Fruit fly (Drosophila melanogaster) whole organism, embryonic: Measurements from ENCODE around the gene Him.

Experiments
- Abd-B ChIP-seq: fragments of 200-800 bp; sonication (Bioruptor generic); optimal IDR thresholded peaks from 2 replicates; lab custom pipeline; 2018; ENCODE audit warnings: missing biosample characterization, mild to moderate bottlenecking, missing genetic modification characterization, moderate library complexity
- B-H1 ChIP-seq: fragments of 200-800 bp; sonication (Bioruptor generic); IDR thresholded peaks from 3 replicates; pipeline ENCODE4 v1.3.6; 2022; ENCODE audit warnings: missing biosample characterization, missing genetic modification characterization
- C15 ChIP-seq: fragments of 200-800 bp; sonication (Bioruptor generic); IDR thresholded peaks from 3 replicates; pipeline ENCODE4 v1.3.6; 2022; ENCODE audit warnings: missing biosample characterization, missing genetic modification characterization
- CG12071 ChIP-seq: fragments of 200-800 bp; sonication (Bioruptor generic); optimal IDR thresholded peaks from 3 replicates; lab custom pipeline; 2018; ENCODE audit warnings: missing biosample characterization, mild to moderate bottlenecking, missing genetic modification characterization
- CG1233 ChIP-seq: fragments of 200-800 bp; sonication (Bioruptor generic); optimal IDR thresholded peaks from 4 replicates; lab custom pipeline; 2018; ENCODE audit warnings: missing biosample characterization, mild to moderate bottlenecking, missing genetic modification characterization
- CG12391 ChIP-seq: fragments of 200-800 bp; sonication (Bioruptor generic); optimal IDR thresholded peaks from 3 replicates; lab custom pipeline; 2018; ENCODE audit warnings: missing biosample characterization, mild to moderate bottlenecking, missing genetic modification characterization, moderate library complexity
- CG13894 ChIP-seq: fragments of 200-800 bp; sonication (Bioruptor generic); optimal IDR thresholded peaks from 3 replicates; lab custom pipeline; 2018; ENCODE audit warnings: missing biosample characterization, mild to moderate bottlenecking, missing genetic modification characterization, moderate library complexity
- CG14441 ChIP-seq: fragments of 200-800 bp; sonication (Bioruptor generic); IDR thresholded peaks from 2 replicates; pipeline ENCODE4 v1.3.6; 2022; ENCODE audit warnings: missing biosample characterization, missing genetic modification characterization
- CG17361 ChIP-seq: fragments of 200-800 bp; sonication (Bioruptor generic); IDR thresholded peaks from 3 replicates; pipeline ENCODE4 v1.3.6; 2022; ENCODE audit warnings: missing biosample characterization, missing genetic modification characterization
- CG18262 ChIP-seq: fragments of 200-800 bp; optimal IDR thresholded peaks from 3 replicates; lab custom pipeline; 2019; ENCODE audit warnings: missing biosample characterization, mild to moderate bottlenecking, missing genetic modification characterization, moderate library complexity
- CG1832 ChIP-seq: fragments of 200-800 bp; sonication (Bioruptor generic); optimal IDR thresholded peaks from 2 replicates; lab custom pipeline; 2017; ENCODE audit warnings: missing biosample characterization, mild to moderate bottlenecking, missing genetic modification characterization, inconsistent platforms
- CG2678 ChIP-seq: fragments of 200-800 bp; sonication (Bioruptor generic); optimal IDR thresholded peaks from 3 replicates; lab custom pipeline; 2019; ENCODE audit warnings: missing biosample characterization, mild to moderate bottlenecking, missing genetic modification characterization, moderate library complexity
- CG4360 ChIP-seq: fragments of 200-800 bp; sonication (Bioruptor generic); IDR thresholded peaks from 2 replicates; pipeline ENCODE4 v1.3.6; 2022; ENCODE audit warnings: missing biosample characterization, missing genetic modification characterization
- CG4617 ChIP-seq: fragments of 200-800 bp; sonication (Bioruptor generic); optimal IDR thresholded peaks from 3 replicates; lab custom pipeline; 2016; ENCODE audit warnings: missing biosample characterization, missing genetic modification characterization, borderline replicate concordance
- CG9215 ChIP-seq: fragments of 200-800 bp; sonication (Bioruptor generic); IDR thresholded peaks from 2 replicates; pipeline ENCODE4 v1.3.6; 2022; ENCODE audit warnings: missing biosample characterization, missing genetic modification characterization
- CG9932 ChIP-seq: fragments of 200-800 bp; sonication (Bioruptor generic); IDR thresholded peaks from 2 replicates; pipeline ENCODE4 v1.3.6; 2022; ENCODE audit warnings: missing biosample characterization, missing genetic modification characterization
- Camta ChIP-seq: fragments of 200-800 bp; sonication (Bioruptor generic); optimal IDR thresholded peaks from 2 replicates; lab custom pipeline; 2016; ENCODE audit warnings: missing biosample characterization, missing genetic modification characterization
- Chrac-16 ChIP-seq: fragments of 200-800 bp; sonication (Bioruptor generic); optimal IDR thresholded peaks from 3 replicates; lab custom pipeline; 2016; ENCODE audit warnings: missing biosample characterization, missing genetic modification characterization
- CkIIα-i1 ChIP-seq: fragments of 200-800 bp; sonication (Bioruptor generic); IDR thresholded peaks from 2 replicates; pipeline ENCODE4 v1.3.6; 2022; ENCODE audit warnings: missing biosample characterization, missing genetic modification characterization
- Dfd ChIP-seq, 2 experiments: fragments of >200 bp; optimal IDR thresholded peaks; 2 replicates each; lab custom pipeline; 2017; ENCODE audit warnings: missing biosample characterization in 2 of 2, missing genetic modification characterization in 2 of 2
- Gug ChIP-seq: fragments of 200-800 bp; sonication (Bioruptor generic); IDR thresholded peaks from 4 replicates; pipeline ENCODE4 v1.3.6; 2022; ENCODE audit warnings: missing biosample characterization, missing genetic modification characterization
- H15 ChIP-seq: fragments of 200-800 bp; sonication (Bioruptor generic); IDR thresholded peaks from 3 replicates; pipeline ENCODE4 v1.3.6; 2022; ENCODE audit warnings: missing biosample characterization, missing genetic modification characterization
- MTF-1 ChIP-seq: fragments of 200-800 bp; sonication (Bioruptor generic); optimal IDR thresholded peaks from 2 replicates; lab custom pipeline; 2018; ENCODE audit warnings: missing biosample characterization, mild to moderate bottlenecking, missing genetic modification characterization, borderline replicate concordance
- Med ChIP-seq: fragments of 200-800 bp; sonication (Bioruptor generic); peaks from one replicate; lab custom pipeline; 2016; ENCODE audit warnings: missing biosample characterization, missing genetic modification characterization, mild to moderate bottlenecking, inconsistent platforms, moderate library complexity
- Oli ChIP-seq: fragments of 200-800 bp; sonication (Bioruptor generic); optimal IDR thresholded peaks from 2 replicates; lab custom pipeline; 2018; ENCODE audit warnings: missing biosample characterization, mild to moderate bottlenecking, missing genetic modification characterization, moderate library complexity
- Opbp ChIP-seq: fragments of 200-800 bp; sonication (Bioruptor generic); IDR thresholded peaks from 3 replicates; pipeline ENCODE4 v1.3.6; 2022; ENCODE audit warnings: missing biosample characterization, missing genetic modification characterization; ENCODE audit not compliant: partially characterized antibody
- Ravus ChIP-seq: fragments of 200-800 bp; sonication (Bioruptor generic); IDR thresholded peaks from 2 replicates; pipeline ENCODE4 v1.3.6; 2022; ENCODE audit warnings: missing biosample characterization, missing genetic modification characterization
- Scr ChIP-seq: fragments of 200-800 bp; sonication (Bioruptor generic); IDR thresholded peaks from 2 replicates; pipeline ENCODE4 v1.3.6; 2022; ENCODE audit warnings: missing biosample characterization, missing genetic modification characterization; ENCODE audit not compliant: partially characterized antibody
- Spps ChIP-seq: fragments of 200-800 bp; sonication (Bioruptor generic); optimal IDR thresholded peaks from 2 replicates; lab custom pipeline; 2018; ENCODE audit warnings: missing biosample characterization, mild to moderate bottlenecking, missing genetic modification characterization
- Sry-δ ChIP-seq: fragments of 200-800 bp; sonication (Bioruptor generic); optimal IDR thresholded peaks from 2 replicates; lab custom pipeline; 2016; ENCODE audit warnings: missing biosample characterization, missing genetic modification characterization
- Trl ChIP-seq, 3 experiments: fragments of >200 bp in 2 of 3; fragments of 200-800 bp in 1 of 3; sonication (Bioruptor generic) in 1 of 3; optimal IDR thresholded peaks; 2 replicates in 1 of 3; 3 replicates in 2 of 3; lab custom pipeline; 2016 to 2017; ENCODE audit warnings: missing biosample characterization in 1 of 3, missing genetic modification characterization in 1 of 3
- dm ChIP-seq: fragments of 200-800 bp; sonication (Bioruptor generic); optimal IDR thresholded peaks from 3 replicates; lab custom pipeline; 2016; ENCODE audit warnings: missing biosample characterization, missing genetic modification characterization
- emc ChIP-seq: fragments of 200-800 bp; sonication (Bioruptor generic); optimal IDR thresholded peaks from 2 replicates; lab custom pipeline; 2016; ENCODE audit warnings: missing biosample characterization, missing genetic modification characterization
- gsb ChIP-seq: fragments of 200-800 bp; sonication (Bioruptor generic); IDR thresholded peaks from 2 replicates; pipeline ENCODE4 v1.3.6; 2022; ENCODE audit warnings: missing biosample characterization, missing genetic modification characterization
- h ChIP-seq: fragments of >200 bp; optimal IDR thresholded peaks from 2 replicates; lab custom pipeline; 2017
- ham ChIP-seq: fragments of 200-800 bp; sonication (Bioruptor generic); IDR thresholded peaks from 2 replicates; pipeline ENCODE4 v1.3.6; 2022; ENCODE audit warnings: missing biosample characterization, missing genetic modification characterization
- kah ChIP-seq: fragments of 200-800 bp; sonication (Bioruptor generic); optimal IDR thresholded peaks from 2 replicates; lab custom pipeline; 2018; ENCODE audit warnings: missing biosample characterization, mild to moderate bottlenecking, missing genetic modification characterization
- lmd ChIP-seq: fragments of 200-800 bp; sonication (Bioruptor generic); IDR thresholded peaks from 2 replicates; pipeline ENCODE4 v1.3.6; 2022; ENCODE audit warnings: missing biosample characterization, missing genetic modification characterization
- maf-S ChIP-seq: fragments of 200-800 bp; sonication (Bioruptor generic); optimal IDR thresholded peaks from 2 replicates; lab custom pipeline; 2016; ENCODE audit warnings: missing biosample characterization, missing genetic modification characterization
- mirr ChIP-seq: fragments of 200-800 bp; sonication (Bioruptor generic); optimal IDR thresholded peaks from 3 replicates; lab custom pipeline; 2018; ENCODE audit warnings: missing biosample characterization, mild to moderate bottlenecking, missing genetic modification characterization
- mld ChIP-seq: fragments of 200-800 bp; sonication (Bioruptor generic); IDR thresholded peaks from 3 replicates; pipeline ENCODE4 v1.3.6; 2022; ENCODE audit warnings: missing biosample characterization, missing genetic modification characterization; ENCODE audit not compliant: partially characterized antibody
- rib ChIP-seq: fragments of 200-800 bp; sonication (Bioruptor generic); IDR thresholded peaks from 2 replicates; pipeline ENCODE4 v1.3.6; 2022; ENCODE audit warnings: missing biosample characterization, missing genetic modification characterization
- salm ChIP-seq: fragments of 200-800 bp; sonication (Bioruptor generic); optimal IDR thresholded peaks from 2 replicates; lab custom pipeline; 2018; ENCODE audit warnings: missing biosample characterization, mild to moderate bottlenecking, missing genetic modification characterization
- sna ChIP-seq: fragments of 200-800 bp; sonication (Bioruptor generic); IDR thresholded peaks from 2 replicates; pipeline ENCODE4 v1.3.6; 2022; ENCODE audit warnings: missing biosample characterization, missing genetic modification characterization; ENCODE audit not compliant: partially characterized antibody
- sob ChIP-seq: fragments of 200-800 bp; sonication (Bioruptor generic); IDR thresholded peaks from 2 replicates; pipeline ENCODE4 v1.3.6; 2022; ENCODE audit warnings: missing biosample characterization, missing genetic modification characterization
- sr ChIP-seq: fragments of 200-800 bp; sonication (Bioruptor generic); IDR thresholded peaks from 3 replicates; pipeline ENCODE4 v1.3.6; 2022; ENCODE audit warnings: missing biosample characterization, missing genetic modification characterization
- tio ChIP-seq: fragments of 200-800 bp; sonication (Bioruptor generic); optimal IDR thresholded peaks from 2 replicates; lab custom pipeline; 2017; ENCODE audit warnings: missing biosample characterization, missing genetic modification characterization, inconsistent platforms
- zen2 ChIP-seq: fragments of 200-800 bp; sonication (Bioruptor generic); IDR thresholded peaks from 3 replicates; pipeline ENCODE4 v1.3.6; 2022; ENCODE audit warnings: missing biosample characterization, missing genetic modification characterization; ENCODE audit not compliant: partially characterized antibody
- zf30C ChIP-seq: fragments of 200-800 bp; sonication (Bioruptor generic); optimal IDR thresholded peaks from 3 replicates; lab custom pipeline; 2018; ENCODE audit warnings: missing biosample characterization, mild to moderate bottlenecking, missing genetic modification characterization

The Him gene

dm6 chrX:18243376-18244272, 34.4 kb downstream of the Him start (continued):
- TF ChIP-seq zf30C (GFP tag; lab: Kevin White, UChicago) (no peak), kah (GFP tag; lab: Kevin White, UChicago) (no peak), Trl (optimal IDR thresholded peaks at IDR 0.05; lab: Kevin White, UChicago) (peak; percentile 57 to 67), Trl (GFP tag; optimal IDR thresholded peaks at IDR 0.05; lab: Kevin White, UChicago) (no peak), CG14441 (GFP tag; lab: Robert Waterston, UW) (no peak), Ravus (GFP tag; lab: Robert Waterston, UW) (no peak), lmd (GFP tag; lab: Robert Waterston, UW) (no peak), h (lab: Kevin White, UChicago) (no peak), ham (GFP tag; lab: Robert Waterston, UW) (no peak), salm (no peak), Dfd (GFP tag; optimal IDR thresholded peaks at IDR 0.05; lab: Kevin White, UChicago) (no peak), Abd-B (GFP tag; lab: Kevin White, UChicago) (no peak), Spps (tag; lab: Kevin White, UChicago) (no peak), C15 (no peak), CG12391 (tag; lab: Kevin White, UChicago) (no peak), maf-S (GFP tag; lab: Kevin White, UChicago) (no peak), Scr (peak; percentile 24; the same call in 1 of the 2 replicates), sob (no peak), MTF-1 (GFP tag; lab: Kevin White, UChicago) (no peak), CG9215 (no peak), dm (no peak), Sry-δ (no peak), CG12071 (GFP tag; lab: Kevin White, UChicago) (no peak), CG4360 (peak; percentile 79), H15 (GFP tag; lab: Robert Waterston, UW) (no peak), Camta (GFP tag; lab: Kevin White, UChicago) (no peak), emc (GFP tag; lab: Kevin White, UChicago) (no peak), sna (no peak; the same call in 1 of the 2 replicates), Chrac-16 (GFP tag; lab: Kevin White, UChicago) (no peak), Med (peak; percentile 88), mirr (no peak), CG1233 (GFP tag; lab: Kevin White, UChicago) (no peak), CG18262 (tag; lab: Kevin White, UChicago) (no peak), CG13894 (tag; lab: Kevin White, UChicago) (no peak), zen2 (GFP tag; lab: Robert Waterston, UW) (no peak; the same call in 2 of the 3 replicates), sr (GFP tag; lab: Robert Waterston, UW) (peak; percentile 50; the same call in 1 of the 3 replicates), B-H1 (GFP tag; lab: Robert Waterston, UW) (no peak), CG17361 (GFP tag; lab: Robert Waterston, UW) (no peak), Gug (GFP tag; lab: Robert Waterston, UW) (no peak), tio (GFP tag; lab: Kevin White, UChicago) (no peak), mld (0 out of 3 replicates have a peak, but pooled peaks have one; percentile 36), CG9932 (no peak), rib (GFP tag; lab: Robert Waterston, UW) (no peak), CG1832 (GFP tag; lab: Kevin White, UChicago) (peak; percentile 80), CkIIα-i1 (GFP tag; lab: Robert Waterston, UW) (no peak), gsb (GFP tag; lab: Robert Waterston, UW) (no peak), CG2678 (tag; lab: Kevin White, UChicago) (no peak), Opbp (GFP tag; lab: Robert Waterston, UW) (peak; percentile 50; the same call in 1 of the 3 replicates), CG4617 (GFP tag; lab: Kevin White, UChicago) (no peak), Oli (tag; lab: Kevin White, UChicago) (no peak)
